Worm (Caenorhabditis elegans): ENCODE measurements around the gene dbn-1.

DNA sequence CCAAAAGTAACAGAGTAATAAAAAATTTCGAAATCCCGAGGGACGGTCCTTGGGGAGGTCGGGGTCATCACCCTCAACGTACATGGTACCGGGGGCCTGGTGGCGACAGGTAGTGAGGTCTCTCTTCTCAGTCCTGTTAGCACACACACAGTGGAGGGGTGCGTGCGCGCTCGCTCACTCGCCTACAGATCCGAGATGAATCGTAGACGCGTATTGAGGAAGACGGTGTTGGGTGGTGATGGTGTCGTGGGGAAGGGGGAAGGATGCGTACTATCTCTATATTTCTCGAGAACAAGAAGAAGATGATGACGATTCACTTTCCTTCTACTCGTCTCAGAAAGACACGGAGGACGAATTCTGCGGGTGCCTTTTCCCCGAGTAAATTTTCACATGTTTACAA is 48.1 kb downstream of the dbn-1 start:
- TF ChIP-seq R02D3.7 (tag; optimal IDR thresholded peaks at IDR 0.05) (no peak), daf-12 (tag; optimal IDR thresholded peaks at IDR 0.05) (no peak), pqm-1 (tag; optimal IDR thresholded peaks at IDR 0.05) (no peak), fos-1 (tag; optimal IDR thresholded peaks at IDR 0.05) (no peak), unc-62 (GFP tag; optimal IDR thresholded peaks at IDR 0.05 in 1 of 2) (no peak), unc-62 (tag; optimal IDR thresholded peaks at IDR 0.05) (no peak), ceh-62 (tag; optimal IDR thresholded peaks at IDR 0.05) (no peak), hlh-30 (tag; optimal IDR thresholded peaks at IDR 0.05; ENCODE audit: insufficient read depth) (peak; percentile 27), T26A8.4 (GFP tag; IDR thresholded peaks at IDR 0.05) (peak; percentile 54; the same call in 1 of the 2 replicates), lin-39 (tag; optimal IDR thresholded peaks at IDR 0.05) (no peak), aly-2 (tag; optimal IDR thresholded peaks at IDR 0.05) (no peak), fkh-10 (GFP tag; optimal IDR thresholded peaks at IDR 0.05) (no peak), mdl-1 (tag; optimal IDR thresholded peaks at IDR 0.05) (no peak)
